Worm (Caenorhabditis elegans) whole organism, L4 larva: ENCODE results near the gene mai-1.

ENCODE experiments used
- D1046.2 ChIP-seq: fragments of 200-800 bp; sonication (Bioruptor generic); IDR thresholded peaks from 2 replicates; pipeline ENCODE4 v1.3.6; 2022; ENCODE audit warnings: missing genetic modification characterization, missing compliant biosample characterization
- F10B5.3 ChIP-seq: sonication (generic microtip); optimal IDR thresholded peaks from 2 replicates; lab custom pipeline; 2016; ENCODE audit warnings: mild to moderate bottlenecking, missing genetic modification characterization, missing compliant biosample characterization
- F26F4.8 ChIP-seq: fragments of 200-800 bp; sonication (Bioruptor generic); conservative IDR thresholded peaks from 2 replicates; pipeline ENCODE4 v1.3.6; 2022; ENCODE audit warnings: missing genetic modification characterization, missing compliant biosample characterization
- F49E8.2 ChIP-seq: sonication (generic microtip); optimal IDR thresholded peaks from 2 replicates; lab custom pipeline; 2016; ENCODE audit warnings: missing compliant biosample characterization, mild to moderate bottlenecking, missing genetic modification characterization, borderline replicate concordance
- T26A8.4 ChIP-seq: fragments of 200-800 bp; sonication (Bioruptor generic); IDR thresholded peaks from 2 replicates; pipeline ENCODE4 v1.3.6; 2022; ENCODE audit warnings: missing genetic modification characterization, missing compliant biosample characterization
- Y48G9A.11 ChIP-seq: fragments of 200-800 bp; sonication (Bioruptor generic); IDR thresholded peaks from 2 replicates; pipeline ENCODE4 v1.3.6; 2022; ENCODE audit warnings: missing genetic modification reagents, missing genetic modification characterization, missing compliant biosample characterization
- Y5F2A.4 ChIP-seq: fragments of 200-800 bp; sonication (Bioruptor generic); optimal IDR thresholded peaks from 2 replicates; lab custom pipeline; 2018; ENCODE audit warnings: mild to moderate bottlenecking, missing genetic modification characterization, missing compliant biosample characterization
- ZK337.2 ChIP-seq: fragments of 200-800 bp; sonication (Bioruptor generic); IDR thresholded peaks from 2 replicates; pipeline ENCODE4 v1.3.6; 2022; ENCODE audit warnings: missing genetic modification reagents, missing genetic modification characterization, missing compliant biosample characterization
- ZK546.5 ChIP-seq, 2 experiments: sonication (generic microtip); optimal IDR thresholded peaks; 2 replicates each; lab custom pipeline; 2017; ENCODE audit warnings: missing biosample characterization in 2 of 2, missing genetic modification characterization in 2 of 2
- aly-2 ChIP-seq: sonication (generic microtip); optimal IDR thresholded peaks from 2 replicates; lab custom pipeline; 2018; ENCODE audit warnings: missing biosample characterization, missing genetic modification characterization
- ceh-28 ChIP-seq: fragments of 150-350 bp; optimal IDR thresholded peaks from 2 replicates; lab custom pipeline; 2014; ENCODE audit warnings: missing biosample characterization, missing genetic modification reagents, missing genetic modification characterization
- ceh-32 ChIP-seq: sonication (generic microtip); optimal IDR thresholded peaks from 2 replicates; lab custom pipeline; 2016; ENCODE audit warnings: mild to moderate bottlenecking, missing genetic modification characterization, missing compliant biosample characterization; ENCODE audit not compliant: poor library complexity
- ceh-62 ChIP-seq: sonication (generic microtip); optimal IDR thresholded peaks from 2 replicates; lab custom pipeline; 2017; ENCODE audit warnings: missing biosample characterization, missing genetic modification characterization
- ceh-82 ChIP-seq: sonication (generic microtip); optimal IDR thresholded peaks from 2 replicates; lab custom pipeline; 2017; ENCODE audit warnings: missing biosample characterization, missing genetic modification characterization
- ces-1 ChIP-seq: fragments of 150-350 bp; sonication (generic microtip); optimal IDR thresholded peaks from 4 replicates; lab custom pipeline; 2014; ENCODE audit warnings: missing biosample characterization, missing genetic modification reagents, missing genetic modification characterization
- ctbp-1 ChIP-seq: fragments of 200-800 bp; sonication (Bioruptor generic); IDR thresholded peaks from 2 replicates; pipeline ENCODE4 v1.3.6; 2022; ENCODE audit warnings: missing genetic modification reagents, missing genetic modification characterization, missing compliant biosample characterization
- daf-12 ChIP-seq: fragments of 150-350 bp; optimal IDR thresholded peaks from 2 replicates; lab custom pipeline; 2014; ENCODE audit warnings: missing biosample characterization, missing genetic modification reagents, missing genetic modification characterization
- daf-19 ChIP-seq: fragments of 200-800 bp; sonication (Bioruptor generic); conservative IDR thresholded peaks from 2 replicates; pipeline ENCODE4 v1.3.6; 2022; ENCODE audit warnings: missing genetic modification characterization, missing compliant biosample characterization
- daf-8 ChIP-seq: fragments of 200-800 bp; sonication (Bioruptor generic); IDR thresholded peaks from 2 replicates; pipeline ENCODE4 v1.3.6; 2022; ENCODE audit warnings: missing genetic modification characterization, missing compliant biosample characterization
- dmd-6 ChIP-seq: fragments of 200-800 bp; sonication (Bioruptor generic); IDR thresholded peaks from 2 replicates; pipeline ENCODE4 v1.3.6; 2022; ENCODE audit warnings: missing genetic modification reagents, missing genetic modification characterization, missing compliant biosample characterization
- dmd-8 ChIP-seq: fragments of 200-800 bp; sonication (Bioruptor generic); IDR thresholded peaks from 2 replicates; pipeline ENCODE4 v1.3.6; 2022; ENCODE audit warnings: missing genetic modification characterization, missing compliant biosample characterization
- dpl-1 ChIP-seq: fragments of 150-350 bp; optimal IDR thresholded peaks from 2 replicates; lab custom pipeline; 2014; ENCODE audit warnings: missing biosample characterization, missing genetic modification reagents, missing genetic modification characterization
- egl-27 ChIP-seq: sonication (generic microtip); optimal IDR thresholded peaks from 3 replicates; lab custom pipeline; 2017; ENCODE audit warnings: missing biosample characterization, missing genetic modification reagents, missing genetic modification characterization
- fkh-10 ChIP-seq: fragments of 150-350 bp; optimal IDR thresholded peaks from 2 replicates; lab custom pipeline; 2014; ENCODE audit warnings: missing biosample characterization, missing genetic modification reagents, missing genetic modification characterization
- fos-1 ChIP-seq: fragments of 150-350 bp; optimal IDR thresholded peaks from 2 replicates; lab custom pipeline; 2014; ENCODE audit warnings: missing biosample characterization, missing genetic modification characterization
- hlh-11 ChIP-seq: fragments of 200-800 bp; sonication (Bioruptor generic); optimal IDR thresholded peaks from 2 replicates; lab custom pipeline; 2018; ENCODE audit warnings: mild to moderate bottlenecking, missing genetic modification characterization, missing compliant biosample characterization
- lim-7 ChIP-seq: fragments of 200-800 bp; sonication (Bioruptor generic); IDR thresholded peaks from 2 replicates; pipeline ENCODE4 v1.3.6; 2022; ENCODE audit warnings: missing genetic modification characterization, missing compliant biosample characterization
- lin-15B ChIP-seq: fragments of 150-350 bp; sonication (generic microtip); optimal IDR thresholded peaks from 3 replicates; lab custom pipeline; 2014; ENCODE audit warnings: missing biosample characterization, missing genetic modification characterization
- mdl-1 ChIP-seq, 2 experiments: fragments of 150-350 bp in 1 of 2; sonication (generic microtip) in 1 of 2; optimal IDR thresholded peaks; 2 replicates each; lab custom pipeline; 2014 to 2017; ENCODE audit warnings: missing biosample characterization in 2 of 2, missing genetic modification characterization in 2 of 2
- mxl-2 ChIP-seq: fragments of 200-800 bp; sonication (Bioruptor generic); conservative IDR thresholded peaks from 2 replicates; pipeline ENCODE4 v1.3.6; 2022; ENCODE audit warnings: missing genetic modification reagents, missing genetic modification characterization, missing compliant biosample characterization
- mxl-3 ChIP-seq: fragments of 200-800 bp; sonication (Bioruptor generic); optimal IDR thresholded peaks from 2 replicates; lab custom pipeline; 2018; ENCODE audit warnings: mild to moderate bottlenecking, missing genetic modification characterization, missing compliant biosample characterization
- nhr-10 ChIP-seq: fragments of 150-350 bp; optimal IDR thresholded peaks from 2 replicates; lab custom pipeline; 2014; ENCODE audit warnings: missing biosample characterization, missing genetic modification characterization
- nhr-11 ChIP-seq: fragments of 150-350 bp; optimal IDR thresholded peaks from 2 replicates; lab custom pipeline; 2014; ENCODE audit warnings: missing biosample characterization, missing genetic modification characterization
- nhr-111 ChIP-seq: fragments of 200-800 bp; sonication (Bioruptor generic); optimal IDR thresholded peaks from 2 replicates; lab custom pipeline; 2018; ENCODE audit warnings: mild to moderate bottlenecking, missing genetic modification characterization, missing compliant biosample characterization
- nhr-6 ChIP-seq: fragments of 150-350 bp; optimal IDR thresholded peaks from 2 replicates; lab custom pipeline; 2014; ENCODE audit warnings: missing biosample characterization, missing genetic modification characterization
- nhr-76 ChIP-seq: fragments of 150-350 bp; optimal IDR thresholded peaks from 2 replicates; lab custom pipeline; 2014; ENCODE audit warnings: missing biosample characterization, missing genetic modification characterization
- pha-4 ChIP-seq, 2 experiments: fragments of 150-350 bp in 1 of 2; fragments of 200-800 bp in 1 of 2; sonication (Bioruptor generic) in 1 of 2; IDR thresholded peaks in 1 of 2; optimal IDR thresholded peaks in 1 of 2; 2 replicates each; pipeline versions ENCODE4 v1.3.6 to Lab custom; 2014 to 2022; ENCODE audit warnings: missing genetic modification characterization in 2 of 2, missing genetic modification reagents in 2 of 2, missing biosample characterization in 1 of 2, missing compliant biosample characterization in 1 of 2
- php-3 ChIP-seq: fragments of 200-800 bp; sonication (Bioruptor generic); IDR thresholded peaks from 2 replicates; pipeline ENCODE4 v1.3.6; 2022; ENCODE audit warnings: missing genetic modification reagents, missing genetic modification characterization, missing compliant biosample characterization
- saeg-2 ChIP-seq: fragments of 200-800 bp; sonication (Bioruptor generic); IDR thresholded peaks from 2 replicates; pipeline ENCODE4 v1.3.6; 2022; ENCODE audit warnings: missing genetic modification reagents, missing genetic modification characterization, missing compliant biosample characterization
- sdz-12 ChIP-seq: fragments of 200-800 bp; sonication (Bioruptor generic); optimal IDR thresholded peaks from 2 replicates; lab custom pipeline; 2018; ENCODE audit warnings: mild to moderate bottlenecking, missing genetic modification characterization, missing compliant biosample characterization
- set-16 ChIP-seq: fragments of 200-800 bp; sonication (Bioruptor generic); IDR thresholded peaks from 2 replicates; pipeline ENCODE4 v1.3.6; 2022; ENCODE audit warnings: missing genetic modification reagents, missing genetic modification characterization, missing compliant biosample characterization
- skn-1 ChIP-seq: fragments of 150-350 bp; optimal IDR thresholded peaks from 2 replicates; lab custom pipeline; 2014; ENCODE audit warnings: missing biosample characterization, missing genetic modification characterization
- snpc-1.2 ChIP-seq: fragments of 200-800 bp; sonication (Bioruptor generic); IDR thresholded peaks from 2 replicates; pipeline ENCODE4 v1.3.6; 2022; ENCODE audit warnings: missing genetic modification reagents, missing genetic modification characterization, missing compliant biosample characterization
- snpc-4 ChIP-seq: fragments of 150-350 bp; optimal IDR thresholded peaks from 2 replicates; lab custom pipeline; 2014; ENCODE audit warnings: missing biosample characterization, missing genetic modification characterization
- spr-3 ChIP-seq: fragments of 200-800 bp; sonication (Bioruptor generic); optimal IDR thresholded peaks from 2 replicates; lab custom pipeline; 2018; ENCODE audit warnings: mild to moderate bottlenecking, missing genetic modification characterization, missing compliant biosample characterization
- tra-1 ChIP-seq: fragments of 200-800 bp; sonication (Bioruptor generic); IDR thresholded peaks from 2 replicates; pipeline ENCODE4 v1.3.6; 2022; ENCODE audit warnings: missing genetic modification reagents, missing genetic modification characterization, missing compliant biosample characterization
- unc-130 ChIP-seq: sonication (generic microtip); optimal IDR thresholded peaks from 2 replicates; lab custom pipeline; 2016; ENCODE audit warnings: missing genetic modification reagents, missing genetic modification characterization, missing compliant biosample characterization
- zag-1 ChIP-seq: fragments of 150-350 bp; optimal IDR thresholded peaks from 2 replicates; lab custom pipeline; 2014; ENCODE audit warnings: missing biosample characterization, missing genetic modification characterization
- zfp-2 ChIP-seq: sonication (generic microtip); optimal IDR thresholded peaks from 2 replicates; lab custom pipeline; 2016; ENCODE audit warnings: mild to moderate bottlenecking, missing genetic modification characterization, missing compliant biosample characterization
- zip-11 ChIP-seq: fragments of 200-800 bp; sonication (Bioruptor generic); IDR thresholded peaks from 2 replicates; pipeline ENCODE4 v1.3.6; 2022; ENCODE audit warnings: missing genetic modification characterization, missing compliant biosample characterization
- ztf-7 ChIP-seq: fragments of 150-350 bp; optimal IDR thresholded peaks from 2 replicates; lab custom pipeline; 2014; ENCODE audit warnings: missing biosample characterization, missing genetic modification characterization

Gene mai-1

DNA sequence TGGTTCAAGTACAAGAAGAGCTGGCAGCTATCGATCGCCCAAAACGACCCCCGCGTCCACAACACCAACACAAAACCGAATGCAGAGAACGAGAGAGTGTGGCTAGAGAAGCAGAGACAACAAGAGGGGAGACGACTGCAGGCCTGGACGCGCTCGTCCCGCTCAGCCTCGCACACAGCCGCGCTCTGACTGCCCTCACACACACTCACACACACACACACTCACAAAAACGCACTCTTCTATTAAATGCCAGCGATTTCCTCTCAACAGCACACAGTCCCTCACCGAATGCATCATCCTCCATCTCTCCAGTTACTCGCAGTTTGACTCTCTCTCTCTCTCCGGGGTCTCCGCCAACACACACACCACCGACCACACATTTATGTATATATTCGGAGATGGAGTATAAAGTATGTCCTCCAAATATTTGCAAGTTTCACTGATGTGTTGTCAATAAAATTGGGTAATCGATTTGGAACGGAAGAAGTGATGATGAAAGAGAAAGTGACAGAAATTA lies 11.3 kb upstream of the mai-1 start:
- TF ChIP-seq saeg-2 (GFP tag; lab: Robert Waterston, UW) (peak; percentile 64; the same call in 1 of the 2 replicates), mdl-1 (tag; optimal IDR thresholded peaks at IDR 0.05; lab: Kevin White, UChicago) (peak; percentile 85 to 90), php-3 (GFP tag; lab: Robert Waterston, UW) (peak; percentile 17; the same call in 1 of the 2 replicates), sdz-12 (GFP tag; lab: Kevin White, UChicago) (no peak), hlh-11 (tag; lab: Kevin White, UChicago) (peak; percentile 98), Y5F2A.4 (GFP tag; lab: Kevin White, UChicago) (no peak), ctbp-1 (GFP tag; lab: Robert Waterston, UW) (peak; percentile 95), unc-130 (GFP tag; lab: Kevin White, UChicago) (no peak), lin-15B (tag; lab: Kevin White, UChicago) (no peak), F10B5.3 (tag; lab: Kevin White, UChicago) (peak; percentile 15), ZK546.5 (tag; optimal IDR thresholded peaks at IDR 0.05; lab: Kevin White, UChicago) (peak in 1 of 2 experiments; percentile 50), skn-1 (no peak), zip-11 (no peak), ces-1 (GFP tag; lab: Kevin White, UChicago) (peak; percentile 21), aly-2 (tag; lab: Kevin White, UChicago) (no peak), ceh-62 (tag; lab: Kevin White, UChicago) (no peak), spr-3 (GFP tag; lab: Kevin White, UChicago) (peak; percentile 36), ceh-82 (tag; lab: Kevin White, UChicago) (no peak), mxl-2 (GFP tag; lab: Robert Waterston, UW) (no peak; the same call in 1 of the 2 replicates), daf-12 (tag; lab: Kevin White, UChicago) (no peak), zfp-2 (peak; percentile 46), nhr-10 (tag; lab: Kevin White, UChicago) (peak; percentile 74), dmd-6 (GFP tag; lab: Robert Waterston, UW) (peak; percentile 87), lim-7 (GFP tag; lab: Robert Waterston, UW) (0 out of 2 replicates have a peak, but pooled peaks have one; percentile 39), fkh-10 (GFP tag; lab: Kevin White, UChicago) (peak; percentile 91), dmd-8 (GFP tag; lab: Robert Waterston, UW) (peak; percentile 64; the same call in 1 of the 2 replicates), nhr-6 (tag; lab: Kevin White, UChicago) (peak; percentile 83), Y48G9A.11 (no peak), pha-4 (GFP tag; IDR thresholded peaks at IDR 0.05; lab: Robert Waterston, UW) (peak; percentile 81), pha-4 (tag; optimal IDR thresholded peaks at IDR 0.05; lab: Kevin White, UChicago) (peak; percentile 90), zag-1 (peak; percentile 66), daf-19 (GFP tag; lab: Robert Waterston, UW) (no peak), nhr-76 (tag; lab: Kevin White, UChicago) (no peak), snpc-1.2 (GFP tag; lab: Robert Waterston, UW) (no peak), F49E8.2 (tag; lab: Kevin White, UChicago) (no peak), D1046.2 (no peak), egl-27 (tag; lab: Kevin White, UChicago) (no peak), fos-1 (tag; lab: Kevin White, UChicago) (no peak), snpc-4 (tag; lab: Kevin White, UChicago) (no peak), ZK337.2 (GFP tag; lab: Robert Waterston, UW) (no peak), mxl-3 (GFP tag; lab: Kevin White, UChicago) (peak; percentile 92), T26A8.4 (GFP tag; lab: Robert Waterston, UW) (peak; percentile 71), daf-8 (GFP tag; lab: Robert Waterston, UW) (no peak), ztf-7 (tag; lab: Kevin White, UChicago) (peak; percentile 24), set-16 (peak; percentile 95), nhr-111 (peak; percentile 28), dpl-1 (GFP tag; lab: Kevin White, UChicago) (peak; percentile 41), nhr-11 (peak; percentile 91), F26F4.8 (GFP tag; lab: Robert Waterston, UW) (no peak), ceh-28 (tag; lab: Kevin White, UChicago) (peak; percentile 60), tra-1 (GFP tag; lab: Robert Waterston, UW) (peak; percentile 72), ceh-32 (tag; lab: Kevin White, UChicago) (peak; percentile 56)
